Fruit fly (Drosophila melanogaster): ENCODE results near the gene Coq4.
A peak's percentile ranks its signal among the peaks of the same experiment; 100 is the strongest.

Gene Coq4

dm6 chr3L:17428779-17429178 lies 4.6 kb downstream of the Coq4 start, which contains the start of gene Gorab (continued):
- peak; percentile 69 for TF ChIP-seq CG4360 (GFP tag; IDR thresholded peaks at IDR 0.05)
- peak; percentile 73 for TF ChIP-seq Dll (GFP tag; IDR thresholded peaks at IDR 0.05; ENCODE audit: partially characterized antibody)
- no peak for TF ChIP-seq MESR4 (GFP tag; optimal IDR thresholded peaks at IDR 0.05)
- TF ChIP-seq CG15011 (GFP tag; optimal IDR thresholded peaks at IDR 0.05), result peak; percentile 60
- TF ChIP-seq MTF-1 (GFP tag; optimal IDR thresholded peaks at IDR 0.05; ENCODE audit: borderline replicate concordance), result peak; percentile 60
- peak; percentile 87 for TF ChIP-seq dimm (GFP tag; IDR thresholded peaks at IDR 0.05)
- peak; percentile 88 for TF ChIP-seq Lim3 (GFP tag; IDR thresholded peaks at IDR 0.05)
- peak; percentile 74 for TF ChIP-seq sug (tag; optimal IDR thresholded peaks at IDR 0.05)
- TF ChIP-seq salm (tag; optimal IDR thresholded peaks at IDR 0.05), result no peak
- peak; percentile 89 for TF ChIP-seq mam (GFP tag; optimal IDR thresholded peaks at IDR 0.05)
- no peak for TF ChIP-seq Tbp (GFP tag; optimal IDR thresholded peaks at IDR 0.05)
- peak; percentile 87 for TF ChIP-seq CG13424 (tag; optimal IDR thresholded peaks at IDR 0.05)
- peak; percentile 13 for TF ChIP-seq ac (GFP tag; optimal IDR thresholded peaks at IDR 0.05)
- peak; percentile 85 for TF ChIP-seq CG2678 (tag; optimal IDR thresholded peaks at IDR 0.05)
- TF ChIP-seq CG2129 (GFP tag; IDR thresholded peaks at IDR 0.05; ENCODE audit: partially characterized antibody), result no peak
- TF ChIP-seq ro (GFP tag; IDR thresholded peaks at IDR 0.05), result peak; percentile 89
- peak; percentile 80 for TF ChIP-seq Blimp-1 (GFP tag; optimal IDR thresholded peaks at IDR 0.05)
- peak; percentile 98 for TF ChIP-seq Ptx1 (GFP tag; IDR thresholded peaks at IDR 0.05)
- TF ChIP-seq ham (GFP tag; IDR thresholded peaks at IDR 0.05), result 0 out of 2 replicates have a peak, but pooled peaks have one; percentile 45
- peak; percentile 26 for TF ChIP-seq CG11398 (GFP tag; optimal IDR thresholded peaks at IDR 0.05)
- TF ChIP-seq lmd (GFP tag; IDR thresholded peaks at IDR 0.05), result peak; percentile 94
- TF ChIP-seq CG16815 (GFP tag; optimal IDR thresholded peaks at IDR 0.05), result peak; percentile 90
- peak; percentile 92 for TF ChIP-seq klu (GFP tag; IDR thresholded peaks at IDR 0.05)
- TF ChIP-seq Meics (GFP tag; optimal IDR thresholded peaks at IDR 0.05), result peak; percentile 79
- peak; percentile 63 for TF ChIP-seq CG7786 (GFP tag; optimal IDR thresholded peaks at IDR 0.05)
- no peak for TF ChIP-seq CG14965 (GFP tag; optimal IDR thresholded peaks at IDR 0.05; ENCODE audit: borderline replicate concordance)
- TF ChIP-seq CG17385 (GFP tag; optimal IDR thresholded peaks at IDR 0.05), result peak; percentile 68
- TF ChIP-seq CG34376 (GFP tag; optimal IDR thresholded peaks at IDR 0.05), result no peak
- TF ChIP-seq CG5245 (GFP tag; optimal IDR thresholded peaks at IDR 0.05), result peak; percentile 74
- no peak for TF ChIP-seq Side (GFP tag; optimal IDR thresholded peaks at IDR 0.05)
- peak; percentile 54 for TF ChIP-seq nerfin-1 (tag; optimal IDR thresholded peaks at IDR 0.05)
- TF ChIP-seq NC2β (GFP tag; optimal IDR thresholded peaks at IDR 0.05), result peak; percentile 65
- peak; percentile 95 for TF ChIP-seq CG7372 (GFP tag; IDR thresholded peaks at IDR 0.05)
- TF ChIP-seq al (GFP tag; IDR thresholded peaks at IDR 0.05), result peak; percentile 96
- TF ChIP-seq Eip74EF (GFP tag; optimal IDR thresholded peaks at IDR 0.05), result peak in 1 of 2 experiments; percentile 16
- peak; percentile 58 for TF ChIP-seq ab (GFP tag; optimal IDR thresholded peaks at IDR 0.05)
- peak; percentile 94 for TF ChIP-seq Xbp1 (GFP tag; optimal IDR thresholded peaks at IDR 0.05)
- peak; percentile 83; the same call in 2 of the 3 replicates for TF ChIP-seq CG2199 (GFP tag; IDR thresholded peaks at IDR 0.05)
- peak; percentile 90 for TF ChIP-seq gt (GFP tag; IDR thresholded peaks at IDR 0.05)
- peak; percentile 47 for TF ChIP-seq CG7556 (GFP tag; optimal IDR thresholded peaks at IDR 0.05)
- peak; percentile 91 for TF ChIP-seq CG18262 (tag; optimal IDR thresholded peaks at IDR 0.05)
- peak; percentile 79 for TF ChIP-seq slou (GFP tag; optimal IDR thresholded peaks at IDR 0.05)
- peak; percentile 97 for TF ChIP-seq CG32772 (GFP tag; IDR thresholded peaks at IDR 0.05)
- peak; percentile 97 for TF ChIP-seq zfh1 (GFP tag; IDR thresholded peaks at IDR 0.05)
- TF ChIP-seq CG11695 (GFP tag; IDR thresholded peaks at IDR 0.05), result peak; percentile 91
- peak; percentile 86 for TF ChIP-seq Nf-YA (GFP tag; IDR thresholded peaks at IDR 0.05)
- no peak for TF ChIP-seq CG42726 (GFP tag; IDR thresholded peaks at IDR 0.05; ENCODE audit: partially characterized antibody)
- peak in 1 of 2 experiments; percentile 30 for TF ChIP-seq insv (GFP tag; optimal IDR thresholded peaks at IDR 0.05)
- peak; percentile 62 for TF ChIP-seq onecut (GFP tag; IDR thresholded peaks at IDR 0.05)
- peak; percentile 75 for TF ChIP-seq Dp (GFP tag; optimal IDR thresholded peaks at IDR 0.05)
- TF ChIP-seq YL-1 (GFP tag; optimal IDR thresholded peaks at IDR 0.05), result peak; percentile 66
